Fruit fly (Drosophila melanogaster) S2 (cell line): ENCODE data around the gene br.

Experiments
- CG8478 ChIP-seq: fragments of >200 bp; optimal IDR thresholded peaks from 2 replicates; lab custom pipeline; 2018
- CTCF ChIP-seq, 2 experiments: fragments of >200 bp; optimal IDR thresholded peaks; 2 replicates each; lab custom pipeline; 2018

- no peak for TF ChIP-seq CG8478
- TF ChIP-seq CTCF (optimal IDR thresholded peaks at IDR 0.05; lab: Kevin White, UChicago) = no peak
Observed at dm6 chrX:1623655-1624054, 48.7 kb downstream of the br start.
